Worm (Caenorhabditis elegans): ENCODE results near the gene unc-18.
"Not testable (repeated sequence)": the region's sequence is repeated elsewhere in the genome, so short reads cannot be mapped to it uniquely, and the experiment has no call there.

unc-18 gene

DNA sequence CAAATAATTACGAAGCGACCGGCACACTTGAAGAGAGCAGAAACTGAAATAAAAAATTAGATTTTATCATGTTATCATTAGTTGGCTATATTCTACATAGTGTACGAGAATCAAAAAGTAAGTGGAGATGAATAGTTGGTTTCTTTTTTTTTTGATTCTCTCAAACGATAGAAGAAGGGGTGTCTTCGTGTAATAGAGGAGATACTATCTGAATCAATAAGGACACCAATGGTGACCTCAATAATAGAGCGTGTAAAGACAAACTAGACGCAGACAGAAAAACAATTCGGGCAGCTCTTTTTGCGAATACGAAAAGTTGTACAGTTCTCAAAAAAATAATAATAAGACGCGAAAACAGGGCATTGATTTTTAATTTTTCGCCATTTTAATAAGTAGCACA is 20.2 kb upstream of the unc-18 start:
- no peak for TF ChIP-seq unc-62 (GFP tag; optimal IDR thresholded peaks at IDR 0.05)

DNA sequence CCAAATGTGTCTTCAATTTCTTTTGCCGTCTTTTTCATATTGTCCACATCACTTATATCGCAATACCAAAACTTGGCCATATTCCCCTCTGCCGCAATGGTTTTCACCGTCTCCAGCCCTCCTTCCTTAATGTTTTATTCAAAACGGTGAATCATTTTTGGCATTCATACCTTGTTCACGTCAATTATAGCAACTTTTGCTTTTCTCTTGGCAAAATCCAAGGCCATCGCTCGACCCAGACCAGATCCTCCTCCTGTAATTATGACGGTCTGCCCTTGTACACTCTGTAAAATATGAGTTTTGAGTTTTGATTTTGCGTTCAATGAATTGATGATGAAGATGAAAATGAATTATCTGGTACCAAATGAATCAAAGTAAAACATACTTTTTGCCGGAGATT is 18.3 kb upstream of the unc-18 start:
- no peak for TF ChIP-seq unc-62 (GFP tag; optimal IDR thresholded peaks at IDR 0.05)

DNA sequence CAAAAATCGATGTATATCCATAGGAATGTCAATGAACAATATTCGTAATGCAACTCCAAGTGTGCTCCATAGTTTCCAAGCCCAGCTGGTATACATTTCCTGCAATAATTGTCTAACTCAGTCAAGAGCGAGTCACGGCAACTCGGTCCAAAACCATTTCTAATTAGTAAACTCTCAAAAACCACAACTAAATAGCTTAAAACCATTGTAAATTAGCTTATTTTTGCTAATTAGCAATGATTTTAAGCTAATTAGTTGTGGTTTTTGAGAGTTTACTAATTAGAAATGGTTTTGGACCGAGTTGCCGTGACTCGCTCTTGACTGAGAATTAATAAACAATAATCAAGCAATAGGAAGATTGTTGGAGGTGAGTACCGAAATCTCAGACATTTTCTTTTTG is 17.9 kb upstream of the unc-18 start, which contains the start of gene dhs-29:
Gene dhs-29, minus strand, starts transcription at position 101 of the 400 bp plus-strand sequence.
- not testable (repeated sequence) for TF ChIP-seq unc-62 (GFP tag; optimal IDR thresholded peaks at IDR 0.05)

DNA sequence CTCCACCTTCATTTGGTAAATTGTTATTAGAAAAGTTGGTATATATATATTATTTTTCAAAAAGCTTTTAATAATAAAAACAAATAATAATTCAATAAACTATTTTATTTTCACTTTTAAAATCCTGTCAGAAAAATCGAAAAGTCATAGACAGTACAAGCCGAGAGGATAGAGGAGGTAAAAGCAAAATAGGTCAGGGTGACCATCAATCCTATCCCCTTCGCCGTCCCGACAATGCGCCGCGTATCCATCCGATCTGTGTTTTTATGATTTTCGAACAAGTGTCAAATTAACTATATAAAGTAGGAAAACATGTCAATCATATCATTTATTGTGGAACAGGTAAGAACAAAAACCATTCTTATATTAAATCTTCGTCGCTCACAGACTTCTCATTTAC is 17.3 kb upstream of the unc-18 start:
- no peak for TF ChIP-seq unc-62 (GFP tag; optimal IDR thresholded peaks at IDR 0.05)

DNA sequence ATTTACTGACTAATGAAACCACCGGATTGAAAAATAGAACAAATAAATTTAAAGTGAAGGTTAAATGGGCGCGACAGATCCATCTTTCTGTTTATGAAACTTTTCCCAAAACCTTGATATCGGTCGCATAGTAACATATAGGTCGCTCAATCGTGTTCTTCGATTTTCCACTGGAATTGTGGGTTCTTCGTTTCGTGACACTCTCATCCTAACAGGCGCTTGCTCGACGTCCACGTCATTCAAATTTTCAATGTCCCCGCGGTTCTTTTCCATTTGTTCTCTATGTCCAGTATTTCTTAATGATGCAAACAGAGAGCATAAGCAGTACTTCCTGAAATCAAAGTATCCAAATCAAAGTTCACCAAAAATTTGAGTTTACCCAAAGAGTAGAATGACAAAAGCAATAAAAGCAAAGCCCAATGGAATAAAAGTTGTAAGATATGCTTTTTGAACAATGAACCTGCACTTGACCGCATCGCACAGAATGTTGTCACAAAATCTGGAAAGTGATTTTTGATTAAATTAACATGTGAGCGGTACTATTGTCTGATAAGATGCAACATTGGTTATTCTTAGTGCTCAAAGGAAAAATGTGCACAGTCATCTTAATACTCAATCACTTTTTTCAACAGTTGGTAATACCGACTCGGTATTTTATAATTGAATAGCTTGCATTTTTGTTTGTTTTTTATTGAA is 15.2 kb upstream of the unc-18 start, which contains the start of gene F27D9.13:
Gene F27D9.13, minus strand, starts transcription at position 51 of the 696 bp plus-strand sequence.
- no peak for TF ChIP-seq unc-62 (GFP tag; optimal IDR thresholded peaks at IDR 0.05)

DNA sequence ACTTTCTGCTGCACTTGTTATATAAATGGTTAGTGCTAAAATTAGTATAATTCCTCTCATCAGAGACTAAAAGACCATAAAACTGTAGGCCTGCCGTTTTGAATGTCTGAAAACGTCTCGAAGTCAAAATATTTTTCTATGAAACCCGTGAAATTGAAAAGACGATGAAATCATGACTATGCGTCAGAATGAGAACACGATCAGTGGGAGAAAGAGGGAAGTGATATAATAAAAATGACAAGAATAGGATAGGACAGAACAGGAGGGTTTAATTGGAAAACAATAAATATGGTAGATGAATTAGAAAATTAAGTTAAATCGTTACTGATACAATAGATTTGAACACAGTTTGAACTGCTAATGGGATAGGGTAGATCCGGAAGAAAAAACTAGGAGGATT is 12.0 kb upstream of the unc-18 start, which contains the start of gene F27D9.7:
Gene F27D9.7, minus strand, starts transcription at position 101 of the 400 bp plus-strand sequence.
- no peak for TF ChIP-seq unc-62 (GFP tag; optimal IDR thresholded peaks at IDR 0.05)

DNA sequence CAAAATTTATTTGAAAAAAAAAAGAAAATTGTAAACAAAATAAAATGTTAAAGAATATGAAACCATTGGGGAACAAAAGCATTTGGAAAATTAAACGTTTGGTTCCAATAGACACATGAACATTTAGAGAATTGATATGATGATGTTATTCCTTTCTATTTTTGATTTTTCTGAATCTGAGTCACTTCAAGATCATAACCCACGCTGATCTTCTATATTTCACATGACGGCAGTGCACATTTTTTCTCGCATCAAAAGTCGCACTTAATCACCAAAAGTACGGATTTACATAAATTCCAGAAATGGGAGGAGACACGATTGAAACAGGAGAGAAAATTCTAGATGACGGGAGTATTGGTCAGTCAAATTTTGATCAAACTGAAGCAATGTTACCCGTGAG is 10.0 kb upstream of the unc-18 start, which contains the start of gene F27D9.2:
Gene F27D9.2, plus strand, starts transcription at position 301 of the 400 bp plus-strand sequence.
- TF ChIP-seq unc-62 (GFP tag; optimal IDR thresholded peaks at IDR 0.05): no peak

DNA sequence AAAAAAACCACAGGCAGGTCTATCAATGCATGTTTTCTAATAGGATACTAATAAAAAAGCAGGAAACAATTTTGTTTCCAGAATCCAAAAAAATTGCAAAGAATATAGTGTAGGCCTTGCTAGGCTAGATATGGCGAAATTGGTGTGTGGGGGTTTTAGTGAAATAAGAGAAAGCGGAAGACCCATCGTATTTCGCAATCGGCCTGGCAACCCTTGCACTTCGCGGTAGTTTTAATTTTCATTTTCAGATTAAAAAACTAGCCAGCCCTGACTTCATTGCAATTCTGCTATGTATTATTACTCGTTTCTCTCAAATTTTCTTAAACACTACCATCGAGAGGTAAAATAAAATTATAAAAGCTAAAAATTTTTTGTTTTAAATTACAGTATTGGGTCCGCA is 7.8 kb upstream of the unc-18 start:
- no peak for TF ChIP-seq unc-62 (GFP tag; optimal IDR thresholded peaks at IDR 0.05)

DNA sequence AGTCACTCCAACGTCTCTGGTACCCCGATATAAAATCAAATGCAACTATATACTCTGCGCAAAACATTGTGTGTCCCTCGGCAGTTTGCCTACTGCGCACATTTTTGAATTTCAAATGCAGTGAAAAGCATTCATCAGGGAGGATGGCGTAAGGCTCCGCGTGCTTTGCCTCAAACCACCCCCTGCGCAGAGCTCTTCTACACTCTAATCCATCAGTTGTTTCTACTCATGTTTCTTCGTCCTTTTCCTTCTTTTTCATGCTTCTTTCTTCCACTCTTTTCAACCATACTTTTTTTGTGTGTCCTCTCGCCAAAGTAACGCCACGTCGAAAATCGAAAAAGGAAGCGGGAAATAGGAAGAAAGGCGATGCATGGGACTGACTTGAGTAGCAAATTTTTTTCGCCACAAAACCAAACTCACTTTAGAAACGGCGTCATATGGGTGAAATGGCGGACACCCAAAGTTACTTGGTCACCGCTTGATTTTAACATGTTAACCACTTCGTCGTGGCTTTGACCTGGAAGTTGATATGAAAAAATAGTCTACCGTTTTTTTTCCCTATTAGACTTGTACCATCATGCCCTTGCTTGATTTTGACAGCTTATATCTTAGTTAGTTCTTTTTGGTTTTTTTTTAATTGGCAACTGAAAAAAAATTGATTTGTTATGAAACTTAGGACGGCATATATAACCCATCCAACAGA is 4.1 kb upstream of the unc-18 start:
- no peak for TF ChIP-seq unc-62 (GFP tag; optimal IDR thresholded peaks at IDR 0.05)

DNA sequence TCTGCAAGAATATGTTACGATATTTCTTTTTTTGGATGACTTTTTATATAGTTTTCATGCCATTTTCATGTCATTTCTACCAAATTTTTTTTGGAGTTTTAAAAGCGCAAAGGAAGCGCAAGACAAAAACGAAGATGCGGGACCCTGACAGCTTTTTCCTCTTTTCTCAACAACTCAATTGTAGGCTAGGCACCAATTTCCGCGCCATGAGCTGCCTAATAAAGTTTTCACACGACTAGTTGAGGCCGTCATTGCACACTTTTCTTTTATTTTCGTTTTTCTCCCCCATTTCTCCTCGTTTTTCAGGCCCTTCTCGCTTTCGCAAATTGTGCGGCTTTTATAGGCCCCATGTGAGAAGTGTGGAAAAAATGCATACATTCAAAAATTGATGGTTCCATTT is 2.9 kb upstream of the unc-18 start:
- no peak for TF ChIP-seq unc-62 (GFP tag; optimal IDR thresholded peaks at IDR 0.05)

DNA sequence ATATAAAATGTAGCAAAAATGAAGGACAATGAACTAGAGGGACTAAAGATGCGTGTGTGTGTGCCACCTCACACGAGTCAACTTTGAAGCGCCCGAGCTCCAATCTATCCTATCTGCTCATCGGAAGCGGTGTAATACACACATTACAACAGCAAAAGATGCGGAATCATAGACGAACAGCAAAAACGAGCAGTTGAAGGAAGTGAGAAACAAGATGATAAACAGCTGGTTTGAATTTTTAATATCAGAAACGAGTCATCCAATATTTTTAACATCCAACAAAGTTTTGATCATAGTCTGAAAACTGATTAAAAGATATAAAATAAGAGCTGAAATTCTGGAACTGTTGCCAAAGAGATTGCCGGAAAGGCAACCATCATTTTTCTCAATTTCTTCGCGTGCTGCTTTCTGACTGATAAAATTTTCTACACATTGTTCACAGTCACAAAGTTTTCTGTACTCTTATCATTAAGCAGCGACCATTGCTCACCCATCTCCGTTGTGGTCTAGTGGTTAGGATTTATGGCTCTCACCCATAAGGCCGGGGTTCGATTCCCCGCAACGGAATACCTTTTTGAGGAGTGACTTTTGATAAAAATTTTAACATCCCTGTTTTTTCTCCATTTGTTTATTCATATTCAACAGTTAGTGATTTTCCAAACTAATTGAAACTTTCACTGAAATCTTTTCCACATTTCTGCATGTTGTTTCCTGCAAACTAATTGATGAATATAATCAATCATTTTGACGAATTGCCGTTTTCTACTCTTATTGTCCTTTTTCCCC is 2.0 kb upstream of the unc-18 start, which contains the start of gene stn-2:
Gene stn-2, minus strand, starts transcription at position 75 of the 786 bp plus-strand sequence.
- no peak for TF ChIP-seq unc-62 (GFP tag; optimal IDR thresholded peaks at IDR 0.05)

DNA sequence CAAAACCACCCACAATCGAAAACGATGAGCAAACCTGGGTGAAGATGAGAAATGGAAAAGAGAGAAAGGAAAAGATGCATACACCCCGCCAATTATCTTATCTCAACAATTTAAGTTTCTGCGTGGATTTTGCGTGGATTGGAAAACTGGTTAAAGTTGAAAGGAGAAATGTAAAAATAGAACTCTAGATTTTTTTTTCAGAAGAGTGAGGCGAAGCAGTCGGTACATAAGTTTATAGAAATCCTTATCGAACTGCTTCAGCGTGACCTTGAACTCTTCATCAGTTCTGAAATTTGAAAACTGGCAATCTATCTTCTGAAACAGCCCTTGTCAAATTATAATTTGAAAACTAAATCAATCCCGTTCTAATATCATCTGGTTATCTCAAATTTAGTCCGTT is 6.4 kb downstream of the unc-18 start, which contains the start of gene clik-2:
Gene clik-2, minus strand, starts transcription at position 101 of the 400 bp plus-strand sequence.
- TF ChIP-seq unc-62 (GFP tag; optimal IDR thresholded peaks at IDR 0.05): no peak

DNA sequence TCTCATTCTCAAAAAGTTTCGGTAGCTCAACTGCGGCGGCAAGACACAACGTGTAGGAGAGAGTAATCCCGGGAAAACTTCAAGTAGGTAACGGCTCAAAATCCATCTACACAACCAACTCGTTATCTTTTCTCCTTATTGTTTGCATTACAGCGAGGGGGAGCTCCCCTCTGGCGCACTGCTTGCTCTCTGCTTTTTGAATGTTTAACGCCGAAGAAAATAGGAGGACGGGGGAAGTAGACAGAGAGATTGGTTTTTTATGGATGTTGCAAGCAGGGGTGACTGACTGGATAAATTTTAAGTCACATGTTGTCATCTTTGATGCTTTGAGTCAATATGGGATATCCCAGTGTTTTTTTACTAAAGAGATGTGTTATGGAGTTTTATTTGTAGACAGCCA is 6.9 kb downstream of the unc-18 start:
- TF ChIP-seq unc-62 (GFP tag; optimal IDR thresholded peaks at IDR 0.05): no peak

DNA sequence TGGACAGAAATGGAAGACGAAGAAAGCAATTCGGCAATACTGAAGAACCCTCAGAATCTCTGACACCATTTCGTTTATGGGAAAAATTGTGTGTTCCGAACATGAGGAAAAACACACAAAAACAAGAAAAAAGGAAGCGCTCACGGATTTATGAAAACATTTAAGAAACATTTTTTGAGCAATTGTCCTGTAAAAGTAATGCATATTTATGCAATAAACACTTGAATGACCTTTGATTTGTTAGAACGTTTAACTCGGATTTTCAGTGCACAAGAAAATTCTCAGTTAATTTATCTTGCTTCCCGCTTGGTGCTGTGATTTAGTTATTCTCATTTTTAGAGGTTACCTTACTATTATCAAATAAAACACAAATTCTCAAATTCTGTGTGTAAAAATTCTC is 21.2 kb downstream of the unc-18 start:
- no peak for TF ChIP-seq unc-62 (GFP tag; optimal IDR thresholded peaks at IDR 0.05)

DNA sequence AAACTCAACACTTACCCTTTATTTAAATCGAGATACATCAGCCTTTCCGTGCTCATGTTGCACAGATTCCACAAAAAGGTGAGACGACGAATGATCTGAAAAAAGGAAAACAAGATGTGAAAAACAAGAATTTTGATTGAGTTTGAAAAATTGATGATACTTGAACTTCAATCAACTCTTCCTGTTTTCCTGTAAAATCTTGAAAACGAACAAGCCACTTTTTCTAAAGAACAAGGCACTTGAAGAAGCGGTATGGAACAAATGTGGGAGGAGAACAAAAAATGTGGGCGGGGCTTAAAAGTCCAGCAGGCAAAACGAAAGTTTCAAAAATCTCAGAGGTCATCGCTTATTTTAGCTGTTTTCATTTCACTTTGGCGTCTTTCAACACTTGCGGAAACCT is 24.3 kb downstream of the unc-18 start, which contains the start of gene kvs-1:
Gene kvs-1, minus strand, starts transcription at position 101 of the 400 bp plus-strand sequence.
- no peak for TF ChIP-seq unc-62 (GFP tag; optimal IDR thresholded peaks at IDR 0.05)

DNA sequence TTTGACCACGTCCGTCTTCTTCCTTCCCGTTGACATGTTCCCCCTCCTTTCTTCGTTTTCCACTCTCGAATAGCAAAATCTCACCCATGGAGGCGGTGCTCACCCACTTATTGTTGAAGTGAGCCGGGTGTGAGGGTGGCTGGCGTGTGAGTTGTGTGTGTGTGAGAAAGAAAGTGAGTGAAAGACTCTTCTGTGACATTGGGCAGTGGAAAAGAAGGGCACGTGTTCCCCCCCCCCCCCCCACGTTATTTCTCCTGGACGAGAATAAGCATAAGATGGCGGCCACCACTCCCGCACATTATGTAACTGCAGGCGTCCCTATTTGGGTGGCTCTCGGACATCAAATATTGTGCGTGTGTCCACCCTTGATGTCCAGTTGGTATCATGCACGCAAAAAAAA is 27.5 kb downstream of the unc-18 start:
- TF ChIP-seq unc-62 (GFP tag; optimal IDR thresholded peaks at IDR 0.05): no peak
